Worm (Caenorhabditis elegans) whole organism, L4/young adult: Measurements from ENCODE around the gene trr-1.

Experiments used
- dao-5 ChIP-seq: sonication (generic microtip); optimal IDR thresholded peaks from 2 replicates; lab custom pipeline; 2016; ENCODE audit warnings: missing genotype, missing genetic modification characterization, moderate library complexity, missing compliant biosample characterization
- him-1 ChIP-seq: sonication (generic microtip); optimal IDR thresholded peaks from 2 replicates; lab custom pipeline; 2016; ENCODE audit warnings: missing genotype, missing genetic modification reagents, missing genetic modification characterization, missing compliant biosample characterization

ce11 chrII:11637817-11638216 is 37.9 kb downstream of the trr-1 start:
- TF ChIP-seq him-1 (no peak), dao-5 (tag; lab: Kevin White, UChicago) (no peak)
